Fruit fly (Drosophila melanogaster) whole organism: ENCODE measurements around the gene beta-PheRS.

Experiments
- EcR ChIP-seq, 2 experiments: fragments of >200 bp; optimal IDR thresholded peaks; 2 replicates each; lab custom pipeline; 2017; ENCODE audit warnings: missing biosample characterization in 2 of 2, missing genetic modification characterization in 2 of 2, missing genetic modification reagents in 2 of 2
- psq ChIP-seq: fragments of >200 bp; optimal IDR thresholded peaks from 2 replicates; lab custom pipeline; 2017

- no peak for TF ChIP-seq EcR (GFP tag; optimal IDR thresholded peaks at IDR 0.05; lab: Kevin White, UChicago)
- no peak for TF ChIP-seq psq
Measured at dm6 chr3R:24268293-24268692, 15.8 kb upstream of the beta-PheRS start.
